Fruit fly (Drosophila melanogaster) whole organism, embryonic: Measurements from ENCODE around the gene Vha100-2.
A peak's percentile ranks its signal among the peaks of the same experiment; 100 is the strongest.

Experiments
- Abd-B ChIP-seq: fragments of 200-800 bp; sonication (Bioruptor generic); optimal IDR thresholded peaks from 2 replicates; lab custom pipeline; 2018; ENCODE audit warnings: missing biosample characterization, mild to moderate bottlenecking, missing genetic modification characterization, moderate library complexity
- Adf1 ChIP-seq: fragments of 200-800 bp; sonication (Bioruptor generic); IDR thresholded peaks from 2 replicates; pipeline ENCODE4 v1.3.6; 2022; ENCODE audit warnings: missing biosample characterization, missing genetic modification characterization
- BtbVII ChIP-seq: fragments of 200-800 bp; sonication (Bioruptor generic); optimal IDR thresholded peaks from 3 replicates; lab custom pipeline; 2017; ENCODE audit warnings: missing biosample characterization, mild to moderate bottlenecking, missing genetic modification characterization
- CG11093 ChIP-seq: fragments of 200-800 bp; sonication (Bioruptor generic); IDR thresholded peaks from 3 replicates; pipeline ENCODE4 v1.3.6; 2022; ENCODE audit warnings: missing biosample characterization, missing genetic modification characterization
- CG15479 ChIP-seq: fragments of 200-800 bp; sonication (Bioruptor generic); optimal IDR thresholded peaks from 3 replicates; lab custom pipeline; 2019; ENCODE audit warnings: missing biosample characterization, mild to moderate bottlenecking, missing genetic modification characterization, moderate library complexity
- CG16863 ChIP-seq: fragments of 200-800 bp; sonication (Bioruptor generic); optimal IDR thresholded peaks from 3 replicates; lab custom pipeline; 2016; ENCODE audit warnings: missing biosample characterization, missing genetic modification characterization
- CG3065 ChIP-seq: fragments of 200-800 bp; sonication (Bioruptor generic); optimal IDR thresholded peaks from 2 replicates; lab custom pipeline; 2016; ENCODE audit warnings: missing biosample characterization, missing genetic modification characterization
- CG31365 ChIP-seq: fragments of 200-800 bp; sonication (Bioruptor generic); optimal IDR thresholded peaks from 2 replicates; lab custom pipeline; 2018; ENCODE audit warnings: missing biosample characterization, mild to moderate bottlenecking, missing genetic modification characterization
- CG32532 ChIP-seq: fragments of 200-800 bp; sonication (Bioruptor generic); IDR thresholded peaks from 2 replicates; pipeline ENCODE4 v1.3.6; 2022; ENCODE audit warnings: missing biosample characterization, missing genetic modification characterization
- CG3281 ChIP-seq: fragments of 200-800 bp; sonication (Bioruptor generic); optimal IDR thresholded peaks from 3 replicates; lab custom pipeline; 2017; ENCODE audit warnings: missing biosample characterization, mild to moderate bottlenecking, missing genetic modification characterization
- CG3847 ChIP-seq: fragments of 200-800 bp; sonication (Bioruptor generic); IDR thresholded peaks from 2 replicates; pipeline ENCODE4 v1.3.6; 2022; ENCODE audit warnings: missing biosample characterization, missing genetic modification characterization
- CG4617 ChIP-seq: fragments of 200-800 bp; sonication (Bioruptor generic); optimal IDR thresholded peaks from 3 replicates; lab custom pipeline; 2016; ENCODE audit warnings: missing biosample characterization, missing genetic modification characterization, borderline replicate concordance
- CG6272 ChIP-seq: fragments of 200-800 bp; sonication (Bioruptor generic); IDR thresholded peaks from 2 replicates; pipeline ENCODE4 v1.3.6; 2022; ENCODE audit warnings: missing biosample characterization, missing genetic modification characterization
- CG7357 ChIP-seq: fragments of 200-800 bp; sonication (Bioruptor generic); IDR thresholded peaks from 3 replicates; pipeline ENCODE4 v1.3.6; 2022; ENCODE audit warnings: missing biosample characterization, missing genetic modification characterization
- CG8765 ChIP-seq: fragments of 200-800 bp; sonication (Bioruptor generic); IDR thresholded peaks from 2 replicates; pipeline ENCODE4 v1.3.6; 2022; ENCODE audit warnings: missing biosample characterization, missing genetic modification characterization
- D19A ChIP-seq: fragments of 200-800 bp; optimal IDR thresholded peaks from 3 replicates; lab custom pipeline; 2019; ENCODE audit warnings: missing biosample characterization, mild to moderate bottlenecking, missing genetic modification characterization, moderate library complexity
- HmgZ ChIP-seq: fragments of 200-800 bp; sonication (Bioruptor generic); optimal IDR thresholded peaks from 2 replicates; lab custom pipeline; 2018; ENCODE audit warnings: missing biosample characterization, mild to moderate bottlenecking, missing genetic modification characterization
- Hmx ChIP-seq: fragments of 200-800 bp; sonication (Bioruptor generic); optimal IDR thresholded peaks from 2 replicates; lab custom pipeline; 2016; ENCODE audit warnings: missing biosample characterization, missing genetic modification characterization
- Med ChIP-seq: fragments of 200-800 bp; sonication (Bioruptor generic); peaks from one replicate; lab custom pipeline; 2016; ENCODE audit warnings: missing biosample characterization, missing genetic modification characterization, mild to moderate bottlenecking, inconsistent platforms, moderate library complexity
- NC2α ChIP-seq: fragments of 200-800 bp; sonication (Bioruptor generic); optimal IDR thresholded peaks from 2 replicates; lab custom pipeline; 2016; ENCODE audit warnings: missing biosample characterization, missing genetic modification characterization
- NC2β ChIP-seq: fragments of 200-800 bp; sonication (Bioruptor generic); optimal IDR thresholded peaks from 2 replicates; lab custom pipeline; 2016; ENCODE audit warnings: missing biosample characterization, missing genetic modification characterization
- Optix ChIP-seq: fragments of 200-800 bp; sonication (Bioruptor generic); IDR thresholded peaks from 3 replicates; pipeline ENCODE4 v1.3.6; 2022; ENCODE audit warnings: missing biosample characterization, missing genetic modification characterization
- Six4 ChIP-seq: fragments of 200-800 bp; sonication (Bioruptor generic); optimal IDR thresholded peaks from 2 replicates; lab custom pipeline; 2016; ENCODE audit warnings: missing biosample characterization, missing genetic modification characterization
- Stat92E ChIP-seq, 3 experiments: fragments of >200 bp in 2 of 3; fragments of 200-800 bp in 1 of 3; sonication (Bioruptor generic) in 1 of 3; optimal IDR thresholded peaks; 2 replicates each; lab custom pipeline; 2017 to 2019; ENCODE audit warnings: missing biosample characterization in 3 of 3, missing genetic modification characterization in 3 of 3, mild to moderate bottlenecking in 1 of 3, moderate library complexity in 1 of 3
- Tbp ChIP-seq: fragments of >200 bp; optimal IDR thresholded peaks from 2 replicates; lab custom pipeline; 2018; ENCODE audit warnings: missing biosample characterization, missing genetic modification characterization
- ap ChIP-seq: fragments of 200-800 bp; sonication (Bioruptor generic); IDR thresholded peaks from 2 replicates; pipeline ENCODE4 v1.3.6; 2022; ENCODE audit warnings: missing biosample characterization, missing genetic modification characterization
- ase ChIP-seq: fragments of 200-800 bp; sonication (Bioruptor generic); IDR thresholded peaks from 3 replicates; pipeline ENCODE4 v1.3.6; 2022; ENCODE audit warnings: missing biosample characterization, missing genetic modification characterization
- crc ChIP-seq: fragments of 200-800 bp; sonication (Bioruptor generic); optimal IDR thresholded peaks from 2 replicates; lab custom pipeline; 2016; ENCODE audit warnings: missing biosample characterization, missing genetic modification characterization
- danr ChIP-seq: fragments of 200-800 bp; sonication (Bioruptor generic); IDR thresholded peaks from 2 replicates; pipeline ENCODE4 v1.3.6; 2022; ENCODE audit warnings: missing biosample characterization, missing genetic modification characterization
- ems ChIP-seq: fragments of 200-800 bp; sonication (Bioruptor generic); optimal IDR thresholded peaks from 3 replicates; lab custom pipeline; 2016; ENCODE audit warnings: missing biosample characterization, missing genetic modification characterization
- esg ChIP-seq: fragments of 200-800 bp; sonication (Bioruptor generic); conservative IDR thresholded peaks from 2 replicates; pipeline ENCODE4 v1.3.6; 2022; ENCODE audit warnings: missing biosample characterization, missing genetic modification characterization
- grn ChIP-seq: fragments of 200-800 bp; sonication (Bioruptor generic); optimal IDR thresholded peaks from 3 replicates; lab custom pipeline; 2017; ENCODE audit warnings: missing biosample characterization, missing genetic modification characterization
- her ChIP-seq: fragments of 200-800 bp; sonication (Bioruptor generic); optimal IDR thresholded peaks from 2 replicates; lab custom pipeline; 2016; ENCODE audit warnings: missing biosample characterization, missing genetic modification characterization
- jigr1 ChIP-seq: fragments of 200-800 bp; sonication (Bioruptor generic); IDR thresholded peaks from 3 replicates; pipeline ENCODE4 v1.3.6; 2022; ENCODE audit warnings: missing biosample characterization, missing genetic modification characterization
- lab ChIP-seq: fragments of 200-800 bp; sonication (Bioruptor generic); optimal IDR thresholded peaks from 3 replicates; lab custom pipeline; 2017; ENCODE audit warnings: missing biosample characterization, missing genetic modification characterization, mild to moderate bottlenecking, moderate library complexity, missing genetic modification reagents
- lmd ChIP-seq: fragments of 200-800 bp; sonication (Bioruptor generic); IDR thresholded peaks from 2 replicates; pipeline ENCODE4 v1.3.6; 2022; ENCODE audit warnings: missing biosample characterization, missing genetic modification characterization
- mam ChIP-seq: fragments of 200-800 bp; sonication (Bioruptor generic); optimal IDR thresholded peaks from 3 replicates; lab custom pipeline; 2016; ENCODE audit warnings: missing biosample characterization, missing genetic modification characterization
- org-1 ChIP-seq: fragments of 200-800 bp; sonication (Bioruptor generic); optimal IDR thresholded peaks from 2 replicates; lab custom pipeline; 2017; ENCODE audit warnings: missing biosample characterization, missing genetic modification characterization
- pros ChIP-seq: fragments of 200-800 bp; sonication (Bioruptor generic); optimal IDR thresholded peaks from 3 replicates; lab custom pipeline; 2019; ENCODE audit warnings: missing biosample characterization, mild to moderate bottlenecking, missing genetic modification characterization, moderate library complexity
- schlank ChIP-seq: fragments of 200-800 bp; sonication (Bioruptor generic); optimal IDR thresholded peaks from 2 replicates; lab custom pipeline; 2018; ENCODE audit warnings: missing biosample characterization, mild to moderate bottlenecking, missing genetic modification characterization
- slbo ChIP-seq: fragments of 200-800 bp; sonication (Bioruptor generic); IDR thresholded peaks from 2 replicates; pipeline ENCODE4 v1.3.6; 2022; ENCODE audit warnings: missing biosample characterization, missing genetic modification characterization
- so ChIP-seq: fragments of 200-800 bp; sonication (Bioruptor generic); IDR thresholded peaks from 3 replicates; pipeline ENCODE4 v1.3.6; 2022; ENCODE audit warnings: missing biosample characterization, missing genetic modification characterization
- tap ChIP-seq: fragments of 200-800 bp; optimal IDR thresholded peaks from 3 replicates; lab custom pipeline; 2019; ENCODE audit warnings: missing biosample characterization, mild to moderate bottlenecking, missing genetic modification characterization, moderate library complexity
- tin ChIP-seq: fragments of 200-800 bp; sonication (Bioruptor generic); optimal IDR thresholded peaks from 3 replicates; lab custom pipeline; 2016; ENCODE audit warnings: missing biosample characterization, missing genetic modification characterization
- trh ChIP-seq: fragments of 200-800 bp; sonication (Bioruptor generic); optimal IDR thresholded peaks from 2 replicates; lab custom pipeline; 2016; ENCODE audit warnings: missing biosample characterization, missing genetic modification characterization
- ttk ChIP-seq: fragments of 200-800 bp; sonication (Bioruptor generic); IDR thresholded peaks from 2 replicates; pipeline ENCODE4 v2.1.2; 2022; ENCODE audit warnings: missing biosample characterization, missing genetic modification characterization
- tx ChIP-seq: fragments of 200-800 bp; sonication (Bioruptor generic); optimal IDR thresholded peaks from 2 replicates; lab custom pipeline; 2016; ENCODE audit warnings: missing biosample characterization, missing genetic modification characterization
- unpg ChIP-seq: fragments of 200-800 bp; sonication (Bioruptor generic); optimal IDR thresholded peaks from 3 replicates; lab custom pipeline; 2018; ENCODE audit warnings: missing biosample characterization, mild to moderate bottlenecking, missing genetic modification characterization, moderate library complexity
- vfl ChIP-seq: fragments of 200-800 bp; sonication (Bioruptor generic); optimal IDR thresholded peaks from 2 replicates; lab custom pipeline; 2016; ENCODE audit warnings: missing biosample characterization, missing genetic modification characterization
- vnd ChIP-seq: fragments of 200-800 bp; sonication (Bioruptor generic); IDR thresholded peaks from 3 replicates; pipeline ENCODE4 v1.3.6; 2022; ENCODE audit warnings: missing biosample characterization, missing genetic modification characterization; ENCODE audit not compliant: partially characterized antibody
- yki ChIP-seq: fragments of >200 bp; optimal IDR thresholded peaks from 3 replicates; lab custom pipeline; 2018

The Vha100-2 gene

DNA sequence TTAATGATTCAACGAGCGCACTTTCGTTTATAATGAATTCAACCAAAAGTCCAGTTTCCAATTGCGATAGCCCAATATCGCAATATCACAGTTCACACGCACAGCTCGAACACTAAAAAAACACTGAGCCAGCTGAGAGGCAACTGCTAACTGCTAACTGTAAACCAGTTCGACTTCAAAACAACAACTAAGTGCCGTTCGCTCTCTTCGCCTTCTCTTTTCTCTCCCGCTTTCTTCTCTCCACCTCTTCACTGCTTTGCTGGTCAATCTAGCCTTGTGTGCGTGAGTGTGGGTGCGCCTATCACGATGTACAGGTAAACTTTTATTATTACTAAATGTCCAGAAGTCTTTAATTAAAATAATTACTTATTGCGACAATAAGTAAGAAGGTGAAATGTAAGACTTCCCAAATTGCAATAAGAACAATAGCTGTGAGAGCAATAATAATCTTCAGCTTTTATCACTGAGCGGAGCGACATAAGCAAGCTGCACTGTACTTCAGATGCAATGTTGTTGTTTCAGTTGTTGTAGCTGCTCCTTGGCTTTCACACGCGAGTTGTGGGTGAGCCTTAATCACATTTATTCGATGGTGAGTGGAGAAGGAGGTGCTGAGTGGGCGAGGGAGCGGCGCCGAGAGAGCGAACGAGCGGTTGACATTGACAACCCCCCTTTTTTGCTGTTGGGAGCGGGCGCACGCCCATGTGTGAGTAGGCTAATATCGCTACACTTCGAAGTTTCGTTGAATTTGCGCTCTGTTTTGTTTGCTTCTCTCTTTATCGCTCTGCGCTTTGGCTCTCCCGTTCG, 2.0 kb downstream of the Vha100-2 start, which contains the start of gene Vti1b (continued):
- TF ChIP-seq ems (GFP tag; lab: Kevin White, UChicago): peak; percentile 91
- peak; percentile 87 for TF ChIP-seq ap (GFP tag; lab: Robert Waterston, UW)
- peak; percentile 41 for TF ChIP-seq yki
- peak; percentile 97 for TF ChIP-seq lab
- TF ChIP-seq Abd-B: peak; percentile 91
- peak; percentile 92 for TF ChIP-seq NC2β (GFP tag; lab: Kevin White, UChicago)
- peak; percentile 90 for TF ChIP-seq grn (GFP tag; lab: Kevin White, UChicago)
- TF ChIP-seq BtbVII (GFP tag; lab: Kevin White, UChicago): peak; percentile 90
- TF ChIP-seq trh (GFP tag; lab: Kevin White, UChicago): peak; percentile 63
- TF ChIP-seq D19A (tag; lab: Kevin White, UChicago): peak; percentile 91
- peak; percentile 73 for TF ChIP-seq CG8765 (GFP tag; lab: Robert Waterston, UW)
- TF ChIP-seq vnd (GFP tag; lab: Robert Waterston, UW): no peak
- peak in 1 of 3 experiments; percentile 89 for TF ChIP-seq Stat92E (GFP tag; optimal IDR thresholded peaks at IDR 0.05; lab: Kevin White, UChicago)
- TF ChIP-seq CG4617: peak; percentile 85
- TF ChIP-seq NC2α (GFP tag; lab: Kevin White, UChicago): peak; percentile 89
- peak; percentile 87 for TF ChIP-seq CG3065 (GFP tag; lab: Kevin White, UChicago)
- peak; percentile 98 for TF ChIP-seq Med (GFP tag; lab: Kevin White, UChicago)
- TF ChIP-seq mam (GFP tag; lab: Kevin White, UChicago): peak; percentile 89
- peak; percentile 78 for TF ChIP-seq vfl (GFP tag; lab: Kevin White, UChicago)
- peak; percentile 88 for TF ChIP-seq danr (GFP tag; lab: Robert Waterston, UW)
- TF ChIP-seq slbo (GFP tag; lab: Robert Waterston, UW): peak; percentile 95
- peak; percentile 83 for TF ChIP-seq CG7357 (GFP tag; lab: Robert Waterston, UW)
- TF ChIP-seq CG15479 (GFP tag; lab: Kevin White, UChicago): no peak
- TF ChIP-seq her (GFP tag; lab: Kevin White, UChicago): peak; percentile 85
- peak; percentile 87 for TF ChIP-seq CG32532 (GFP tag; lab: Robert Waterston, UW)
- TF ChIP-seq Optix (GFP tag; lab: Robert Waterston, UW): peak; percentile 92
- peak; percentile 94 for TF ChIP-seq CG16863 (GFP tag; lab: Kevin White, UChicago)
- peak; percentile 87 for TF ChIP-seq jigr1 (GFP tag; lab: Robert Waterston, UW)
- TF ChIP-seq CG6272 (GFP tag; lab: Robert Waterston, UW): peak; percentile 88
- peak; percentile 93 for TF ChIP-seq so (GFP tag; lab: Robert Waterston, UW)
- peak; percentile 85 for TF ChIP-seq ase (GFP tag; lab: Robert Waterston, UW)
- TF ChIP-seq pros (GFP tag; lab: Kevin White, UChicago): peak; percentile 95
- peak; percentile 94 for TF ChIP-seq tap (tag; lab: Kevin White, UChicago)
- peak; percentile 83 for TF ChIP-seq CG31365
- peak; percentile 94 for TF ChIP-seq Six4
- TF ChIP-seq tin: peak; percentile 96
- peak; percentile 93 for TF ChIP-seq CG11093
- TF ChIP-seq CG3281 (GFP tag; lab: Kevin White, UChicago): peak; percentile 91
- TF ChIP-seq Adf1: peak; percentile 65
- no peak for TF ChIP-seq Tbp (GFP tag; lab: Kevin White, UChicago)
- TF ChIP-seq unpg (GFP tag; lab: Kevin White, UChicago): peak; percentile 93
- peak; percentile 94 for TF ChIP-seq lmd (GFP tag; lab: Robert Waterston, UW)
- peak; percentile 92 for TF ChIP-seq tx (GFP tag; lab: Kevin White, UChicago)
- TF ChIP-seq schlank: peak; percentile 9
- peak; percentile 94 for TF ChIP-seq HmgZ (tag; lab: Kevin White, UChicago)
- peak; percentile 86 for TF ChIP-seq Hmx (GFP tag; lab: Kevin White, UChicago)
- peak; percentile 92 for TF ChIP-seq esg (GFP tag; lab: Robert Waterston, UW)
- TF ChIP-seq ttk: peak; percentile 92
- TF ChIP-seq CG3847 (GFP tag; lab: Robert Waterston, UW): peak; percentile 88
- TF ChIP-seq org-1 (GFP tag; lab: Kevin White, UChicago): peak; percentile 90
- peak; percentile 89 for TF ChIP-seq crc (GFP tag; lab: Kevin White, UChicago)
